Fruit fly (Drosophila melanogaster) whole organism, embryonic: Measurements from ENCODE around the gene CG31365.
A peak's percentile ranks its signal among the peaks of the same experiment; 100 is the strongest.

Experiments
- Antp ChIP-seq: fragments of 200-800 bp; sonication (Bioruptor generic); optimal IDR thresholded peaks from 3 replicates; lab custom pipeline; 2016; ENCODE audit warnings: missing biosample characterization, missing genetic modification characterization
- CG10543 ChIP-seq: fragments of 200-800 bp; sonication (Bioruptor generic); optimal IDR thresholded peaks from 3 replicates; lab custom pipeline; 2017; ENCODE audit warnings: missing biosample characterization, mild to moderate bottlenecking, missing genetic modification characterization, moderate library complexity
- CG10959 ChIP-seq: fragments of 200-800 bp; sonication (Bioruptor generic); IDR thresholded peaks from 2 replicates; pipeline ENCODE4 v1.3.6; 2022; ENCODE audit warnings: missing biosample characterization, missing genetic modification characterization
- CG12071 ChIP-seq: fragments of 200-800 bp; sonication (Bioruptor generic); optimal IDR thresholded peaks from 3 replicates; lab custom pipeline; 2018; ENCODE audit warnings: missing biosample characterization, mild to moderate bottlenecking, missing genetic modification characterization
- CG13775 ChIP-seq: fragments of 200-800 bp; sonication (Bioruptor generic); optimal IDR thresholded peaks from 3 replicates; lab custom pipeline; 2017; ENCODE audit warnings: missing biosample characterization, mild to moderate bottlenecking, missing genetic modification characterization
- CG13894 ChIP-seq: fragments of 200-800 bp; sonication (Bioruptor generic); optimal IDR thresholded peaks from 3 replicates; lab custom pipeline; 2018; ENCODE audit warnings: missing biosample characterization, mild to moderate bottlenecking, missing genetic modification characterization, moderate library complexity
- CG15514 ChIP-seq: fragments of 200-800 bp; sonication (Bioruptor generic); optimal IDR thresholded peaks from 3 replicates; lab custom pipeline; 2017; ENCODE audit warnings: missing biosample characterization, missing genetic modification characterization, mild to moderate bottlenecking, moderate library complexity, missing genetic modification reagents
- CG17385 ChIP-seq: fragments of 200-800 bp; sonication (Bioruptor generic); optimal IDR thresholded peaks from 3 replicates; lab custom pipeline; 2018; ENCODE audit warnings: missing biosample characterization, mild to moderate bottlenecking, missing genetic modification characterization
- CG18476 ChIP-seq: fragments of 200-800 bp; sonication (Bioruptor generic); optimal IDR thresholded peaks from 2 replicates; lab custom pipeline; 2016; ENCODE audit warnings: missing biosample characterization, mild to moderate bottlenecking, missing genetic modification characterization
- CG30403 ChIP-seq: fragments of 200-800 bp; sonication (Bioruptor generic); optimal IDR thresholded peaks from 3 replicates; lab custom pipeline; 2016; ENCODE audit warnings: missing biosample characterization, missing genetic modification characterization
- CG34376 ChIP-seq: fragments of 200-800 bp; sonication (Bioruptor generic); optimal IDR thresholded peaks from 2 replicates; lab custom pipeline; 2018; ENCODE audit warnings: missing biosample characterization, mild to moderate bottlenecking, missing genetic modification characterization
- CG34422 ChIP-seq: fragments of 200-800 bp; sonication (Bioruptor generic); IDR thresholded peaks from 3 replicates; pipeline ENCODE4 v1.3.6; 2022; ENCODE audit warnings: missing biosample characterization, missing genetic modification characterization
- CG5953 ChIP-seq: fragments of 200-800 bp; sonication (Bioruptor generic); IDR thresholded peaks from 2 replicates; pipeline ENCODE4 v1.3.6; 2022; ENCODE audit warnings: missing biosample characterization, missing genetic modification characterization
- CG7556 ChIP-seq: fragments of 200-800 bp; sonication (Bioruptor generic); optimal IDR thresholded peaks from 2 replicates; lab custom pipeline; 2017; ENCODE audit warnings: missing biosample characterization, mild to moderate bottlenecking, missing genetic modification characterization
- CG7928 ChIP-seq: fragments of 200-800 bp; sonication (Bioruptor generic); optimal IDR thresholded peaks from 2 replicates; lab custom pipeline; 2017; ENCODE audit warnings: missing biosample characterization, mild to moderate bottlenecking, missing genetic modification characterization
- CG8290 ChIP-seq, 3 experiments: fragments of 200-800 bp; sonication (Bioruptor generic); optimal IDR thresholded peaks; 2 replicates each; lab custom pipeline; 2016 to 2019; ENCODE audit warnings: missing biosample characterization in 3 of 3, missing genetic modification characterization in 3 of 3, mild to moderate bottlenecking in 2 of 3, moderate library complexity in 1 of 3
- CG8359 ChIP-seq: fragments of 200-800 bp; sonication (Bioruptor generic); optimal IDR thresholded peaks from 2 replicates; lab custom pipeline; 2017; ENCODE audit warnings: missing biosample characterization, mild to moderate bottlenecking, missing genetic modification characterization, borderline replicate concordance
- CrebB ChIP-seq: fragments of 200-800 bp; sonication (Bioruptor generic); optimal IDR thresholded peaks from 3 replicates; lab custom pipeline; 2018; ENCODE audit warnings: missing biosample characterization, mild to moderate bottlenecking, missing genetic modification characterization
- D ChIP-seq, 2 experiments: fragments of 200-800 bp in 1 of 2; fragments of >200 bp in 1 of 2; sonication (Bioruptor generic) in 1 of 2; optimal IDR thresholded peaks; 2 replicates in 1 of 2; 3 replicates in 1 of 2; lab custom pipeline; 2017; ENCODE audit warnings: mild to moderate bottlenecking in 1 of 2, missing biosample characterization in 1 of 2, missing genetic modification characterization in 1 of 2, missing genetic modification reagents in 1 of 2
- Dip3 ChIP-seq: fragments of 200-800 bp; sonication (Bioruptor generic); optimal IDR thresholded peaks from 3 replicates; lab custom pipeline; 2016; ENCODE audit warnings: missing biosample characterization, missing genetic modification characterization
- Drgx ChIP-seq: fragments of 200-800 bp; sonication (Bioruptor generic); IDR thresholded peaks from 2 replicates; pipeline ENCODE4 v1.3.6; 2022; ENCODE audit warnings: missing biosample characterization, missing genetic modification characterization
- Ets97D ChIP-seq: fragments of 200-800 bp; sonication (Bioruptor generic); optimal IDR thresholded peaks from 3 replicates; lab custom pipeline; 2016; ENCODE audit warnings: missing biosample characterization, missing genetic modification characterization
- Fer1 ChIP-seq: fragments of 200-800 bp; sonication (Bioruptor generic); optimal IDR thresholded peaks from 2 replicates; lab custom pipeline; 2017; ENCODE audit warnings: missing biosample characterization, mild to moderate bottlenecking, missing genetic modification characterization
- Fer3 ChIP-seq: fragments of 200-800 bp; sonication (Bioruptor generic); optimal IDR thresholded peaks from 2 replicates; lab custom pipeline; 2018; ENCODE audit warnings: missing biosample characterization, mild to moderate bottlenecking, missing genetic modification characterization, moderate library complexity
- Hr51 ChIP-seq, 2 experiments: fragments of 200-800 bp; sonication (Bioruptor generic); optimal IDR thresholded peaks; 2 replicates in 1 of 2; 3 replicates in 1 of 2; lab custom pipeline; 2016 to 2018; ENCODE audit warnings: missing biosample characterization in 2 of 2, missing genetic modification characterization in 2 of 2, mild to moderate bottlenecking in 1 of 2, moderate library complexity in 1 of 2
- Lpt ChIP-seq: fragments of >200 bp; optimal IDR thresholded peaks from 2 replicates; lab custom pipeline; 2018; ENCODE audit warnings: missing biosample characterization, missing genetic modification characterization
- Med ChIP-seq: fragments of 200-800 bp; sonication (Bioruptor generic); peaks from one replicate; lab custom pipeline; 2016; ENCODE audit warnings: missing biosample characterization, missing genetic modification characterization, mild to moderate bottlenecking, inconsistent platforms, moderate library complexity
- Pdp1 ChIP-seq, 2 experiments: fragments of 200-800 bp; sonication (Bioruptor generic); optimal IDR thresholded peaks; 3 replicates each; lab custom pipeline; 2016; ENCODE audit warnings: missing biosample characterization in 2 of 2, missing genetic modification characterization in 2 of 2, mild to moderate bottlenecking in 1 of 2, moderate library complexity in 1 of 2
- Taf1 ChIP-seq: fragments of 200-800 bp; sonication (Bioruptor generic); IDR thresholded peaks from 2 replicates; pipeline ENCODE4 v1.3.6; 2022; ENCODE audit warnings: missing biosample characterization, missing genetic modification characterization
- dan ChIP-seq: fragments of 200-800 bp; sonication (Bioruptor generic); IDR thresholded peaks from 2 replicates; pipeline ENCODE4 v1.3.6; 2022; ENCODE audit warnings: missing biosample characterization, missing genetic modification characterization
- dmrt99B ChIP-seq: fragments of 200-800 bp; sonication (Bioruptor generic); optimal IDR thresholded peaks from 2 replicates; lab custom pipeline; 2018; ENCODE audit warnings: missing biosample characterization, mild to moderate bottlenecking, missing genetic modification characterization, moderate library complexity
- emc ChIP-seq: fragments of 200-800 bp; sonication (Bioruptor generic); optimal IDR thresholded peaks from 2 replicates; lab custom pipeline; 2016; ENCODE audit warnings: missing biosample characterization, missing genetic modification characterization
- eve ChIP-seq, 2 experiments: fragments of >200 bp; optimal IDR thresholded peaks; 2 replicates each; lab custom pipeline; 2017; ENCODE audit warnings: missing biosample characterization in 2 of 2, missing genetic modification characterization in 2 of 2
- grau ChIP-seq: fragments of 200-800 bp; optimal IDR thresholded peaks from 3 replicates; lab custom pipeline; 2019; ENCODE audit warnings: missing biosample characterization, mild to moderate bottlenecking, missing genetic modification characterization, moderate library complexity
- ham ChIP-seq: fragments of 200-800 bp; sonication (Bioruptor generic); IDR thresholded peaks from 2 replicates; pipeline ENCODE4 v1.3.6; 2022; ENCODE audit warnings: missing biosample characterization, missing genetic modification characterization
- hth ChIP-seq: fragments of >200 bp; optimal IDR thresholded peaks from 2 replicates; lab custom pipeline; 2017; ENCODE audit warnings: inconsistent platforms
- nau ChIP-seq: fragments of 200-800 bp; sonication (Bioruptor generic); optimal IDR thresholded peaks from 3 replicates; lab custom pipeline; 2017; ENCODE audit warnings: missing biosample characterization, mild to moderate bottlenecking, missing genetic modification characterization, missing genetic modification reagents
- nerfin-2 ChIP-seq: fragments of 200-800 bp; sonication (Bioruptor generic); IDR thresholded peaks from 2 replicates; pipeline ENCODE4 v1.3.6; 2022; ENCODE audit warnings: missing biosample characterization, missing genetic modification characterization; ENCODE audit not compliant: partially characterized antibody
- nom ChIP-seq: fragments of 200-800 bp; sonication (Bioruptor generic); optimal IDR thresholded peaks from 2 replicates; lab custom pipeline; 2017; ENCODE audit warnings: missing biosample characterization, missing genetic modification characterization, mild to moderate bottlenecking, moderate library complexity, missing genetic modification reagents
- pita ChIP-seq: fragments of 200-800 bp; sonication (Bioruptor generic); optimal IDR thresholded peaks from 2 replicates; lab custom pipeline; 2017; ENCODE audit warnings: missing biosample characterization, mild to moderate bottlenecking, missing genetic modification characterization
- shn ChIP-seq: fragments of 200-800 bp; sonication (Bioruptor generic); optimal IDR thresholded peaks from 3 replicates; lab custom pipeline; 2016; ENCODE audit warnings: missing biosample characterization, missing genetic modification characterization
- slou ChIP-seq: fragments of 200-800 bp; sonication (Bioruptor generic); optimal IDR thresholded peaks from 3 replicates; lab custom pipeline; 2016; ENCODE audit warnings: missing biosample characterization, missing genetic modification characterization
- sug ChIP-seq: fragments of 200-800 bp; optimal IDR thresholded peaks from 2 replicates; lab custom pipeline; 2019; ENCODE audit warnings: missing biosample characterization, mild to moderate bottlenecking, missing genetic modification characterization, moderate library complexity
- tin ChIP-seq: fragments of 200-800 bp; sonication (Bioruptor generic); optimal IDR thresholded peaks from 3 replicates; lab custom pipeline; 2016; ENCODE audit warnings: missing biosample characterization, missing genetic modification characterization
- toy ChIP-seq: fragments of 200-800 bp; sonication (Bioruptor generic); IDR thresholded peaks from 2 replicates; pipeline ENCODE4 v1.3.6; 2022; ENCODE audit warnings: missing biosample characterization, missing genetic modification characterization
- vvl ChIP-seq: fragments of 200-800 bp; sonication (Bioruptor generic); IDR thresholded peaks from 2 replicates; pipeline ENCODE4 v1.3.6; 2022; ENCODE audit warnings: missing biosample characterization, missing genetic modification characterization
- wdn ChIP-seq: fragments of 200-800 bp; sonication (Bioruptor generic); IDR thresholded peaks from 2 replicates; pipeline ENCODE4 v1.3.6; 2022; ENCODE audit warnings: missing biosample characterization, missing genetic modification characterization
- zen2 ChIP-seq: fragments of 200-800 bp; sonication (Bioruptor generic); IDR thresholded peaks from 3 replicates; pipeline ENCODE4 v1.3.6; 2022; ENCODE audit warnings: missing biosample characterization, missing genetic modification characterization; ENCODE audit not compliant: partially characterized antibody
- zf30C ChIP-seq: fragments of 200-800 bp; sonication (Bioruptor generic); optimal IDR thresholded peaks from 3 replicates; lab custom pipeline; 2018; ENCODE audit warnings: missing biosample characterization, mild to moderate bottlenecking, missing genetic modification characterization

Gene CG31365

DNA sequence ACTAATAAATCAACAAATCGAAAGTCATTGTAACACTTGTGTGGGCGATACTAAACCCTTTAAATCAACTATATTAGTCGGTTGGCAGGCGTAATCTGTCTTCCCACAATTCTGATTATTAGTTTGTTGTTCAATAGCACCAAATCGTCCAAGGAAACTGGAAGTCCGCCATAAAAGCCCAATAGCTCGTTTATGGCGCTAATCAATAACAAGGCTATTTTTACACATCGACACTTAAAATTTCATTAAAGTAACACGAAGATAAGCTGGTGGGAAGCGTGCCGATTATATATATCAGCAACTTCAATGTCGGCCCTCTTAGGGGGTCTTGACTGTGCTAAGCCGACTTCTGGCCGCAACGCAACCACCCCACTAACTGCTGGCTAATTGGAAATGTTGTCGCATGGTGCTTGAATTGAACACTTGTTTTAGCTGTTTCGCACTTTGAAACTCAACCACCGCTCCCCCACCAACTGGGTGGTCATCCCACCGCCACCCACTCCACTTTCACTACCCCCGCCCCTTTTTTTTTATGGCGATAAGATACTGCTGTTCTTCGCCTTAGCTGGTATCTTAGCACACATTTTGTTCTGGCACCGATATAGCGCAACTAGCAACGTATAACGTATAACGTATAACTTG lies 12.9 kb upstream of the CG31365 start:
- TF ChIP-seq CG8290 (GFP tag; optimal IDR thresholded peaks at IDR 0.05; lab: Kevin White, UChicago) (no peak), CG8290 (tag; optimal IDR thresholded peaks at IDR 0.05; lab: Kevin White, UChicago) (no peak), Ets97D (GFP tag; lab: Kevin White, UChicago) (no peak), dmrt99B (tag; lab: Kevin White, UChicago) (no peak), CG10959 (GFP tag; lab: Robert Waterston, UW) (no peak), nom (GFP tag; lab: Kevin White, UChicago) (no peak), pita (GFP tag; lab: Kevin White, UChicago) (no peak), nau (GFP tag; lab: Kevin White, UChicago) (no peak), Drgx (no peak), CG7928 (GFP tag; lab: Kevin White, UChicago) (no peak), Dip3 (GFP tag; lab: Kevin White, UChicago) (no peak), grau (tag; lab: Kevin White, UChicago) (peak; percentile 38), Med (GFP tag; lab: Kevin White, UChicago) (peak; percentile 24), Taf1 (GFP tag; lab: Robert Waterston, UW) (no peak), Lpt (GFP tag; lab: Kevin White, UChicago) (no peak), eve (GFP tag; optimal IDR thresholded peaks at IDR 0.05; lab: Kevin White, UChicago) (no peak), CG15514 (GFP tag; lab: Kevin White, UChicago) (peak; percentile 25), Fer3 (tag; lab: Kevin White, UChicago) (peak; percentile 6), CrebB (tag; lab: Kevin White, UChicago) (peak; percentile 9), slou (GFP tag; lab: Kevin White, UChicago) (no peak), CG34376 (GFP tag; lab: Kevin White, UChicago) (peak; percentile 81), ham (GFP tag; lab: Robert Waterston, UW) (no peak), CG8359 (GFP tag; lab: Kevin White, UChicago) (no peak), CG34422 (no peak), CG5953 (GFP tag; lab: Robert Waterston, UW) (no peak), Antp (GFP tag; lab: Kevin White, UChicago) (no peak), CG30403 (no peak), hth (lab: Kevin White, UChicago) (no peak), zen2 (GFP tag; lab: Robert Waterston, UW) (no peak), zf30C (GFP tag; lab: Kevin White, UChicago) (no peak), CG13894 (tag; lab: Kevin White, UChicago) (peak; percentile 45), CG17385 (GFP tag; lab: Kevin White, UChicago) (peak; percentile 18), D (optimal IDR thresholded peaks at IDR 0.05; lab: Kevin White, UChicago) (no peak), D (GFP tag; optimal IDR thresholded peaks at IDR 0.05; lab: Kevin White, UChicago) (no peak), CG7556 (GFP tag; lab: Kevin White, UChicago) (no peak), Hr51 (GFP tag; optimal IDR thresholded peaks at IDR 0.05; lab: Kevin White, UChicago) (no peak), sug (tag; lab: Kevin White, UChicago) (peak; percentile 93), vvl (GFP tag; lab: Robert Waterston, UW) (no peak), emc (GFP tag; lab: Kevin White, UChicago) (no peak), Fer1 (GFP tag; lab: Kevin White, UChicago) (no peak), tin (no peak), nerfin-2 (GFP tag; lab: Robert Waterston, UW) (no peak), toy (GFP tag; lab: Robert Waterston, UW) (no peak), CG13775 (GFP tag; lab: Kevin White, UChicago) (no peak), dan (GFP tag; lab: Robert Waterston, UW) (no peak), wdn (GFP tag; lab: Robert Waterston, UW) (no peak), CG18476 (GFP tag; lab: Kevin White, UChicago) (no peak), shn (GFP tag; lab: Kevin White, UChicago) (no peak), CG12071 (GFP tag; lab: Kevin White, UChicago) (peak; percentile 46), CG10543 (GFP tag; lab: Kevin White, UChicago) (peak; percentile 49), Pdp1 (GFP tag; optimal IDR thresholded peaks at IDR 0.05; lab: Kevin White, UChicago) (peak in 1 of 2 experiments; percentile 6)
